Worm (Caenorhabditis elegans) whole organism, L3 larva: ENCODE results near the gene akt-1.

ENCODE experiments used
- ama-1 ChIP-seq: fragments of 150-350 bp; optimal IDR thresholded peaks from 2 replicates; lab custom pipeline; 2018
- ceh-9 ChIP-seq: sonication (generic microtip); optimal IDR thresholded peaks from 2 replicates; lab custom pipeline; 2018; ENCODE audit warnings: missing biosample characterization, missing genetic modification characterization
- elt-1 ChIP-seq: fragments of 150-350 bp; optimal IDR thresholded peaks from 2 replicates; lab custom pipeline; 2014; ENCODE audit warnings: missing biosample characterization, missing genetic modification characterization
- elt-2 ChIP-seq: sonication (generic microtip); optimal IDR thresholded peaks from 2 replicates; lab custom pipeline; 2016; ENCODE audit warnings: missing genetic modification reagents, mild to moderate bottlenecking, missing genetic modification characterization, missing compliant biosample characterization
- fkh-10 ChIP-seq: sonication (generic microtip); optimal IDR thresholded peaks from 2 replicates; lab custom pipeline; 2017; ENCODE audit warnings: missing biosample characterization, missing genetic modification reagents, missing genetic modification characterization
- lin-15B ChIP-seq: fragments of 150-350 bp; optimal IDR thresholded peaks from 2 replicates; lab custom pipeline; 2014; ENCODE audit warnings: missing biosample characterization, missing genetic modification characterization
- nhr-11 ChIP-seq: fragments of 150-350 bp; optimal IDR thresholded peaks from 2 replicates; lab custom pipeline; 2014; ENCODE audit warnings: missing biosample characterization, missing genetic modification characterization
- nhr-12 ChIP-seq: fragments of 150-350 bp; optimal IDR thresholded peaks from 2 replicates; lab custom pipeline; 2014; ENCODE audit warnings: missing biosample characterization, missing genetic modification characterization
- nhr-77 ChIP-seq: fragments of 150-350 bp; optimal IDR thresholded peaks from 2 replicates; lab custom pipeline; 2014; ENCODE audit warnings: missing biosample characterization, missing genetic modification characterization
- pha-4 ChIP-seq: fragments of 150-350 bp; optimal IDR thresholded peaks from 2 replicates; lab custom pipeline; 2014; ENCODE audit warnings: missing biosample characterization, missing genetic modification reagents, missing genetic modification characterization
- unc-62 ChIP-seq: fragments of 150-350 bp; sonication (generic microtip); optimal IDR thresholded peaks from 4 replicates; lab custom pipeline; 2014; ENCODE audit warnings: missing biosample characterization, missing genetic modification reagents, missing genetic modification characterization
- ztf-11 ChIP-seq: fragments of 150-350 bp; optimal IDR thresholded peaks from 2 replicates; lab custom pipeline; 2014; ENCODE audit warnings: missing biosample characterization, missing genetic modification characterization

DNA sequence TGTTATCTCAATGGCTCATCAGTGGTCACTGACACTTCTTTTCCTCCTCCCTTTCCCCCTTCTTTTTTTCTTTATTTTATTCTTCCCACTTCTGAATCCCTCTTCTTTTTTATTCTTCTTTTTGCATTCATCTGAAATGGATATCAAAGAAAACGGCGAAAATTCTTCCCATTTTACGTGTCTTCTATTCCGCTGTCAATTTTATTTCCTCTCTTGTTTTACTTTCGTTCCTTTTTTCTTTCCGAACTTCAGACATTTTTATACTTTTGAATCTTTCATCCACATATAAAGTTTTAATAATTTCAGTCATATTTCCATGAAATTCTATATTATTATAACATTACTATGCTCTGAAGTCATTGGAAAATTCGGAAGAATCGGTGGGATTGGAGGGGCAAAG lies 38.6 kb downstream of the akt-1 start, which contains the start of gene B0024.3:
- TF ChIP-seq elt-1 (tag; lab: Kevin White, UChicago), result no peak
- no peak for TF ChIP-seq pha-4
- TF ChIP-seq unc-62 (GFP tag; lab: Kevin White, UChicago), result no peak
- TF ChIP-seq ama-1 (lab: Kevin White, UChicago), result no peak
- no peak for TF ChIP-seq ztf-11 (tag; lab: Kevin White, UChicago)
- TF ChIP-seq ceh-9, result no peak
- no peak for TF ChIP-seq fkh-10 (GFP tag; lab: Kevin White, UChicago)
- TF ChIP-seq elt-2 (tag; lab: Kevin White, UChicago), result no peak
- no peak for TF ChIP-seq nhr-77 (tag; lab: Kevin White, UChicago)
- no peak for TF ChIP-seq nhr-11 (tag; lab: Kevin White, UChicago)
- no peak for TF ChIP-seq nhr-12 (tag; lab: Kevin White, UChicago)
- no peak for TF ChIP-seq lin-15B (tag; lab: Kevin White, UChicago)
